Worm (Caenorhabditis elegans) whole organism, L1 larva: Measurements from ENCODE around the gene F17C8.3.
A peak's percentile ranks its signal among the peaks of the same experiment; 100 is the strongest.

ENCODE experiments used
- C04F5.9 ChIP-seq: sonication (generic microtip); optimal IDR thresholded peaks from 2 replicates; lab custom pipeline; 2016; ENCODE audit warnings: missing genetic modification characterization, missing compliant biosample characterization
- F16B12.6 ChIP-seq: fragments of 150-350 bp; optimal IDR thresholded peaks from 2 replicates; lab custom pipeline; 2014; ENCODE audit warnings: missing biosample characterization, missing genetic modification characterization
- aly-2 ChIP-seq: fragments of 150-350 bp; optimal IDR thresholded peaks from 2 replicates; lab custom pipeline; 2014; ENCODE audit warnings: missing biosample characterization, missing genetic modification characterization
- blmp-1 ChIP-seq: fragments of 150-350 bp; optimal IDR thresholded peaks from 2 replicates; lab custom pipeline; 2014; ENCODE audit warnings: missing biosample characterization, missing genetic modification characterization
- ceh-90 ChIP-seq: sonication (generic microtip); optimal IDR thresholded peaks from 2 replicates; lab custom pipeline; 2016; ENCODE audit warnings: missing genetic modification characterization, missing compliant biosample characterization
- efl-1 ChIP-seq, 4 experiments: fragments of 150-350 bp; optimal IDR thresholded peaks in 3 of 4; peaks in 1 of 4; 1 replicate in 1 of 4; 2 replicates in 3 of 4; lab custom pipeline; 2014; ENCODE audit warnings: missing biosample characterization in 2 of 4, missing genetic modification characterization in 2 of 4, missing genetic modification reagents in 2 of 4
- egl-27 ChIP-seq, 2 experiments: fragments of 150-350 bp in 1 of 2; sonication (generic microtip); optimal IDR thresholded peaks; 3 replicates each; lab custom pipeline; 2017 to 2018; ENCODE audit warnings: missing biosample characterization in 2 of 2, missing genetic modification characterization in 2 of 2, missing genetic modification reagents in 2 of 2
- elt-2 ChIP-seq: sonication (generic microtip); optimal IDR thresholded peaks from 2 replicates; lab custom pipeline; 2016; ENCODE audit warnings: missing genetic modification characterization, mild to moderate bottlenecking, inconsistent platforms, missing compliant biosample characterization, missing genetic modification reagents
- elt-3 ChIP-seq, 6 experiments: fragments of 150-350 bp in 1 of 6; sonication (generic microtip); optimal IDR thresholded peaks; 2 replicates each; lab custom pipeline; 2017 to 2018; ENCODE audit warnings: missing biosample characterization in 6 of 6, missing genetic modification characterization in 6 of 6, inconsistent platforms in 1 of 6
- ets-5 ChIP-seq: fragments of 200-800 bp; sonication (Bioruptor generic); IDR thresholded peaks from 2 replicates; pipeline ENCODE4 v1.3.6; 2022; ENCODE audit warnings: missing genetic modification characterization, missing compliant biosample characterization
- fkh-4 ChIP-seq: sonication (generic microtip); optimal IDR thresholded peaks from 2 replicates; lab custom pipeline; 2016; ENCODE audit warnings: missing compliant biosample characterization, missing genetic modification characterization, borderline replicate concordance
- fkh-8 ChIP-seq: sonication (generic microtip); optimal IDR thresholded peaks from 2 replicates; lab custom pipeline; 2016; ENCODE audit warnings: mild to moderate bottlenecking, missing genetic modification characterization, missing compliant biosample characterization
- hlh-17 ChIP-seq: fragments of 200-800 bp; sonication (Bioruptor generic); optimal IDR thresholded peaks from 2 replicates; lab custom pipeline; 2018; ENCODE audit warnings: missing genetic modification characterization, mild to moderate bottlenecking, missing compliant biosample characterization, moderate library complexity, borderline replicate concordance
- lin-14 ChIP-seq: fragments of 200-800 bp; sonication (Bioruptor generic); optimal IDR thresholded peaks from 2 replicates; lab custom pipeline; 2018; ENCODE audit warnings: mild to moderate bottlenecking, missing genetic modification characterization, moderate library complexity, missing compliant biosample characterization
- lin-39 ChIP-seq: fragments of 150-350 bp; optimal IDR thresholded peaks from 2 replicates; lab custom pipeline; 2014; ENCODE audit warnings: missing biosample characterization, missing genetic modification reagents, missing genetic modification characterization
- lsy-2 ChIP-seq, 2 experiments: fragments of 150-350 bp; optimal IDR thresholded peaks; 2 replicates each; lab custom pipeline; 2014; ENCODE audit warnings: missing biosample characterization in 2 of 2, missing genetic modification characterization in 2 of 2
- mef-2 ChIP-seq: fragments of 150-350 bp; optimal IDR thresholded peaks from 2 replicates; lab custom pipeline; 2014; ENCODE audit warnings: missing biosample characterization, missing genetic modification characterization
- nhr-11 ChIP-seq: fragments of 150-350 bp; optimal IDR thresholded peaks from 2 replicates; lab custom pipeline; 2014; ENCODE audit warnings: missing biosample characterization, missing genetic modification characterization
- nhr-12 ChIP-seq: sonication (generic microtip); optimal IDR thresholded peaks from 2 replicates; lab custom pipeline; 2017; ENCODE audit warnings: missing biosample characterization, missing genetic modification characterization
- nhr-28 ChIP-seq: fragments of 150-350 bp; optimal IDR thresholded peaks from 2 replicates; lab custom pipeline; 2014; ENCODE audit warnings: missing biosample characterization, missing genetic modification characterization
- nhr-47 ChIP-seq: sonication (generic microtip); optimal IDR thresholded peaks from 2 replicates; lab custom pipeline; 2016; ENCODE audit warnings: mild to moderate bottlenecking, missing genetic modification characterization, moderate library complexity, missing compliant biosample characterization
- nhr-71 ChIP-seq: sonication (generic microtip); optimal IDR thresholded peaks from 2 replicates; lab custom pipeline; 2016; ENCODE audit warnings: mild to moderate bottlenecking, missing genetic modification characterization, moderate library complexity, missing compliant biosample characterization
- nhr-84 ChIP-seq: sonication (generic microtip); optimal IDR thresholded peaks from 2 replicates; lab custom pipeline; 2017; ENCODE audit warnings: missing biosample characterization, missing genetic modification characterization
- nhr-90 ChIP-seq: sonication (generic microtip); optimal IDR thresholded peaks from 2 replicates; lab custom pipeline; 2016; ENCODE audit warnings: mild to moderate bottlenecking, missing genetic modification characterization, missing compliant biosample characterization; ENCODE audit not compliant: poor library complexity
- pag-3 ChIP-seq: sonication (generic microtip); optimal IDR thresholded peaks from 2 replicates; lab custom pipeline; 2017; ENCODE audit warnings: missing genetic modification characterization, mild to moderate bottlenecking, missing compliant biosample characterization, antibody characterized with exemption, borderline replicate concordance; ENCODE audit not compliant: insufficient read depth
- pqm-1 ChIP-seq: sonication (generic microtip); optimal IDR thresholded peaks from 3 replicates; lab custom pipeline; 2017; ENCODE audit warnings: missing biosample characterization, missing genetic modification characterization
- snpc-4 ChIP-seq: fragments of 150-350 bp; optimal IDR thresholded peaks from 2 replicates; lab custom pipeline; 2014; ENCODE audit warnings: missing biosample characterization, missing genetic modification characterization
- sox-4 ChIP-seq: sonication (generic microtip); optimal IDR thresholded peaks from 2 replicates; lab custom pipeline; 2016; ENCODE audit warnings: missing genetic modification characterization, missing compliant biosample characterization
- sptf-1 ChIP-seq: fragments of 150-350 bp; optimal IDR thresholded peaks from 2 replicates; lab custom pipeline; 2014; ENCODE audit warnings: missing biosample characterization, missing genetic modification characterization
- sup-37 ChIP-seq: fragments of 200-800 bp; sonication (Bioruptor generic); optimal IDR thresholded peaks from 2 replicates; lab custom pipeline; 2018; ENCODE audit warnings: mild to moderate bottlenecking, missing genetic modification characterization, missing compliant biosample characterization
- tbx-2 ChIP-seq: sonication (generic microtip); optimal IDR thresholded peaks from 2 replicates; lab custom pipeline; 2016; ENCODE audit warnings: missing genetic modification characterization, missing compliant biosample characterization
- unc-86 ChIP-seq: sonication (generic microtip); optimal IDR thresholded peaks from 2 replicates; lab custom pipeline; 2016; ENCODE audit warnings: missing genetic modification characterization, missing compliant biosample characterization
- zag-1 ChIP-seq: fragments of 150-350 bp; optimal IDR thresholded peaks from 2 replicates; lab custom pipeline; 2014; ENCODE audit warnings: missing biosample characterization, missing genetic modification characterization
- zip-4 ChIP-seq: fragments of 200-800 bp; sonication (Bioruptor generic); optimal IDR thresholded peaks from 2 replicates; lab custom pipeline; 2018; ENCODE audit warnings: mild to moderate bottlenecking, missing genetic modification characterization, moderate library complexity, missing compliant biosample characterization

The F17C8.3 gene

DNA sequence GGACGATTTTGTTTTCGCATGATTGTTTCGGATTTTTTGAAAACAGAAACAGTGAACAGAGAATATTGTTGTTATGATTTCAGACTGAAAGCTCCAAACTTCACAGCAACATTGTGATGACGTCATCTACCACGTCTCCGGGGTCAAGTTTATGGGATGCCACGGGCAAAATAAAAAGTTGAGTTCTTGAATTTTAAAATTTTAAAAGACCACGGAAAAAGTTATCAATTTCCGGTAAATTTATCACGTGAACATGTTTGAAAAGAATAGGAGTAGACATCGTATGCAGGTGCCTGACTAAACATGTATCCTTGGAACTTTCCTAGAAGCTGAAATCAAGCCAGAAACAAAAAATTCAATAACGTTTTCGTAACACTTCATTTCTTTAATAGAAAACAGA, 31.8 kb downstream of the F17C8.3 start, which contains the start of gene B0393.4:
Gene B0393.4 (minus strand): TSS at position 101 of the 400 bp plus-strand sequence.
- no peak for TF ChIP-seq fkh-4 (tag; lab: Kevin White, UChicago)
- TF ChIP-seq ceh-90 (tag; lab: Kevin White, UChicago) = no peak
- no peak for TF ChIP-seq efl-1 (optimal IDR thresholded peaks at IDR 0.05; lab: Kevin White, UChicago)
- TF ChIP-seq efl-1 (GFP tag; optimal IDR thresholded peaks at IDR 0.05 in 1 of 2; lab: Kevin White, UChicago) = peak in 1 of 2 experiments; percentile 36

DNA sequence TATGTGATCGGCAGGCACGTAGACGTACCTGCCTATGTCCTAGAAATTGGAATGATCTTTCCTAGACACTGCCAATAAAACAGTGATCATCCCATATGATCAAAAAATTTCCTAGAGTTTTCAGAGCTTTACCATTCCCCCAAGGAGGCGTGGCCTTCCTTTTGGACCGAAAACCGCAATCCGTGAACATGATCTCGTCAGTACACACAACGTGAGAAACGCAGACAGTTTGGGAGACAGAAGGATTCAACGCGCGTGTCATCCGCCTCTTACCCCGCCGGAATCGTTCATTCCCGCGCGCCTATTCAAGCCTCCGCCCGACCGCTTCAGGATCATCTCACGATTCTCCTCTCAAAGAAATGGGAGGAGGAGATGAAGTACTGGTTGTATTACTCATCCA, 33.7 kb downstream of the F17C8.3 start, which contains the start of gene B0393.5:
Gene B0393.5 (plus strand): TSS at position 301 of the 400 bp plus-strand sequence.
- TF ChIP-seq fkh-8 (no peak), aly-2 (tag; lab: Kevin White, UChicago) (no peak), nhr-47 (tag; lab: Kevin White, UChicago) (no peak), tbx-2 (tag; lab: Kevin White, UChicago) (no peak), zip-4 (no peak), zag-1 (tag; lab: Kevin White, UChicago) (no peak), nhr-28 (tag; lab: Kevin White, UChicago) (no peak), sox-4 (tag; lab: Kevin White, UChicago) (no peak), lin-39 (tag; lab: Kevin White, UChicago) (no peak), nhr-11 (no peak), hlh-17 (GFP tag; lab: Kevin White, UChicago) (no peak), snpc-4 (tag; lab: Kevin White, UChicago) (no peak), pag-3 (tag; lab: Kevin White, UChicago) (no peak), sup-37 (GFP tag; lab: Kevin White, UChicago) (no peak), ceh-90 (tag; lab: Kevin White, UChicago) (no peak), C04F5.9 (tag; lab: Kevin White, UChicago) (no peak), nhr-71 (tag; lab: Kevin White, UChicago) (no peak)

DNA sequence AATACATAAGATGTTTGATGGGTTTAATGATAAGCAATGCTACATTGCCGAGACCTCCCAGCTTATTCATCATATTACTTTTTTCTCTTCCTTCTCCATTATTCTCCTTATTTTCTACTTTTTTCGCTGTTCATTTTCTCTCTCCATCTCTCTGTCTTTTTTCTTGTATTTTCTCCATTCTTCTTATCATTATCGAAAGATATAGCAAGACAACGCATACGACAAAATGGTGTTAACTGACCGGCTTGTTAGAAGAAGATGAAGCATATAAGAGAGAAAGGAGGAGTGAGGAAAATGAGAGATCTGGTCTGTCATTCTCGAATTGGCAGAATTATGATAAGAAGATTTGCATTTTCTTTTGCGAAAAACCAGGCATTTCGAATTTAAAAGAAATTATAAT, 35.1 kb downstream of the F17C8.3 start:
- TF ChIP-seq nhr-84 (tag; lab: Kevin White, UChicago) = no peak
- TF ChIP-seq lin-14 = no peak
- TF ChIP-seq sptf-1 (tag; lab: Kevin White, UChicago) = no peak
- no peak for TF ChIP-seq lsy-2 (tag; optimal IDR thresholded peaks at IDR 0.05; lab: Kevin White, UChicago)
- no peak for TF ChIP-seq nhr-12 (tag; lab: Kevin White, UChicago)
- no peak for TF ChIP-seq egl-27 (tag; optimal IDR thresholded peaks at IDR 0.05; lab: Kevin White, UChicago)
- TF ChIP-seq mef-2 (tag; lab: Kevin White, UChicago) = no peak
- TF ChIP-seq pqm-1 = no peak
- TF ChIP-seq blmp-1 = peak; percentile 59
- peak; percentile 39 for TF ChIP-seq elt-2
- TF ChIP-seq F16B12.6 (tag; lab: Kevin White, UChicago) = no peak
- no peak for TF ChIP-seq ets-5 (GFP tag; lab: Robert Waterston, UW)
- TF ChIP-seq unc-86 (tag; lab: Kevin White, UChicago) = no peak
- TF ChIP-seq elt-3 (tag; optimal IDR thresholded peaks at IDR 0.05; lab: Kevin White, UChicago) = peak in 1 of 6 experiments; percentile 5

DNA sequence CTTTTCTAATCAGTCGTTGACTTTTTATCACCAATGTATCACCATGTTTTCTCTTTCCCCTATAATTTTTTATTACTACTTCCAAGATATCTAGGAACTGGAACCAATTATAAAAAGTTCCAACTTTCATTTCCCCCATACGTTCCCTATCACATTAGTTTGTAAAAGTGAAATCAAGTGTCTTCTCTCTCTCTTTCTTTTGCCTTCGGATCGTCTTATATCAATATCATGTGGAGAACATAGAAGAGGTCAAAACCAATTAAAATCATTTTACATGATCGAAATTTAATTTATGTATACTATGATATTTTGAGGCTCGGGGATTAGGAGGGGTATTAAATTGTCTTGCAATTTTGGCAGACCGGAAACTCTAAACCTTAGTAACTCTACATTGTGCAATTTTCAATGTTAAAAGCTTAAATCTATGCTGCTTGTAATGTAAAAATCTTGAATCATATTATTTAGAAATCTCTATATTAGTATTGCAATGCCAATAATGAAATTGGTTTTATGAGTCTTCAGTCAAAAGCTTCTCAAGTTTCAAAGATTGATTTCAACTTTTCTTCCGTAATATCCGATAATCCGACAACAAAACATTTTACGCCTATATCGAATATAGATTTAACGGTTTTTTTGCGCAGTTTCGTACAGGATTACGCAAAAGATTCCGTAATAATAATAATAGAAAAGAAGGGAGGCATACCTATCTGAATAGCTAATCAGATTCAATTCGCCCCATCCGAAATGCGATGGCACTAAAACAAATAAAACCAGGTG, 36.3 kb downstream of the F17C8.3 start:
- TF ChIP-seq blmp-1 = peak; percentile 94
- peak in 1 of 6 experiments; percentile 14 for TF ChIP-seq elt-3 (tag; optimal IDR thresholded peaks at IDR 0.05; lab: Kevin White, UChicago)
- TF ChIP-seq nhr-90 (tag; lab: Kevin White, UChicago) = no peak
